Worm (Caenorhabditis elegans): Measurements from ENCODE around the gene sdz-33.

ce11 chrIII:11909778-11910177 lies 2.5 kb downstream of the sdz-33 start, which contains the start of gene faah-4:
- TF ChIP-seq unc-42 (tag; optimal IDR thresholded peaks at IDR 0.05) (no peak), nhr-11 (tag; optimal IDR thresholded peaks at IDR 0.05) (no peak), pha-2 (tag; optimal IDR thresholded peaks at IDR 0.05) (no peak)
